Fruit fly (Drosophila melanogaster): ENCODE results near the gene CG4849.
A peak's percentile ranks its signal among the peaks of the same experiment; 100 is the strongest.

Gene CG4849

DNA sequence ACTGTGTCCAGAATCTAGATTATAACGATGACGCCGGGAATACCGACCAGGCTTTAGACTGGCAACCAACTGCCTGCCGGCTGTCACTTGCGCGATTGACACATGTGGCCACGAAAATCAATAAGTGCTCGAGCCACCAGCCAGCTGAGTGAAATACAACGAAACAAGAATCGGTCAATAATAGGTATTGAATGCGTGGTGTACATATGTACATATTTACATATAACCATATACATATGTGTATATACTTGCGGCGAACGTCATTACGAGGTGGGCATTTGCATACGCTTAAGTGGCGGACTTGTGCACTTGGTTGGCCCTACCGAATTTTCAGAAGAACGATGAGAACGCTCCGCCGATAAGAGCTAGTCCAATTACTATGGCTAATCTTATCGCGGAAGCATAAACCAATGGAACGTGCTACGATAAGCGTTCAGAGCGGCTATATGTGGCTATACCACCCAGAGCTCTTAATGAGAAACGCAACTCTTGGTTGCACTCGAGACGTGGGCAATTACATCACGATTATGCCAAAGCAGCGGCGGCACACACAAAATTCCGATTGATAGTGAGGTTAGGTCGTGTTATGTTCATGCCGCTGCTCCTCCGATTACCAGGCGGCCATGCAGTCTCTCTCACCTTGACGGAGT lies 16.5 kb upstream of the CG4849 start (continued):
- TF ChIP-seq ato (GFP tag; IDR thresholded peaks at IDR 0.05; ENCODE audit: partially characterized antibody) (no peak), Dref (GFP tag; IDR thresholded peaks at IDR 0.05) (no peak), bbx (GFP tag; IDR thresholded peaks at IDR 0.05; ENCODE audit: partially characterized antibody) (no peak), CG6175 (GFP tag; IDR thresholded peaks at IDR 0.05) (no peak), CG31388 (GFP tag; optimal IDR thresholded peaks at IDR 0.05) (no peak), CG10959 (GFP tag; IDR thresholded peaks at IDR 0.05) (no peak), Hmx (GFP tag; optimal IDR thresholded peaks at IDR 0.05) (no peak), Spps (tag; optimal IDR thresholded peaks at IDR 0.05) (no peak), gro (GFP tag; optimal IDR thresholded peaks at IDR 0.05) (no peak), lola (GFP tag; optimal IDR thresholded peaks at IDR 0.05) (peak in 1 of 3 experiments; percentile 10), CG2712 (tag; optimal IDR thresholded peaks at IDR 0.05) (no peak), CG2199 (GFP tag; IDR thresholded peaks at IDR 0.05) (no peak), wdn (GFP tag; IDR thresholded peaks at IDR 0.05) (no peak), chinmo (GFP tag; IDR thresholded peaks at IDR 0.05; ENCODE audit: partially characterized antibody) (0 out of 4 replicates have a peak, but pooled peaks have one; percentile 7), CG4820 (GFP tag; optimal IDR thresholded peaks at IDR 0.05) (no peak), CG13296 (GFP tag; optimal IDR thresholded peaks at IDR 0.05) (peak; percentile 44), Dip2 (GFP tag; IDR thresholded peaks at IDR 0.05) (no peak), twi (tag; optimal IDR thresholded peaks at IDR 0.05) (peak; percentile 87), CG12071 (GFP tag; optimal IDR thresholded peaks at IDR 0.05) (no peak), Stat92E (GFP tag; optimal IDR thresholded peaks at IDR 0.05) (no peak), CG15479 (GFP tag; optimal IDR thresholded peaks at IDR 0.05) (peak; percentile 55), Antp (GFP tag; optimal IDR thresholded peaks at IDR 0.05) (no peak), h (optimal IDR thresholded peaks at IDR 0.05) (no peak), CG4360 (GFP tag; IDR thresholded peaks at IDR 0.05) (peak; percentile 31; the same call in 1 of the 2 replicates), Deaf1 (tag; optimal IDR thresholded peaks at IDR 0.05) (no peak), CG15601 (tag; optimal IDR thresholded peaks at IDR 0.05) (peak; percentile 77), sens (GFP tag) (peak; percentile 47), stwl (tag; optimal IDR thresholded peaks at IDR 0.05) (no peak), PHDP (tag; optimal IDR thresholded peaks at IDR 0.05) (peak; percentile 41), CG11695 (GFP tag; IDR thresholded peaks at IDR 0.05) (no peak), Dfd (GFP tag; optimal IDR thresholded peaks at IDR 0.05) (no peak), ERR (GFP tag; optimal IDR thresholded peaks at IDR 0.05) (no peak), CG34376 (GFP tag; optimal IDR thresholded peaks at IDR 0.05) (peak; percentile 36), E2f2 (GFP tag; IDR thresholded peaks at IDR 0.05) (peak; percentile 11; the same call in 1 of the 2 replicates), vnd (GFP tag; IDR thresholded peaks at IDR 0.05; ENCODE audit: partially characterized antibody) (no peak), CG10274 (GFP tag; optimal IDR thresholded peaks at IDR 0.05) (no peak), seq (GFP tag; IDR thresholded peaks at IDR 0.05) (no peak), gt (GFP tag; IDR thresholded peaks at IDR 0.05) (no peak), CG18011 (GFP tag; optimal IDR thresholded peaks at IDR 0.05) (no peak), tin (GFP tag; optimal IDR thresholded peaks at IDR 0.05) (no peak), CG43689 (GFP tag; IDR thresholded peaks at IDR 0.05) (no peak), CG10366 (GFP tag; IDR thresholded peaks at IDR 0.05) (no peak; the same call in 1 of the 2 replicates), CG13424 (tag; optimal IDR thresholded peaks at IDR 0.05) (peak; percentile 2), CG4328 (GFP tag; optimal IDR thresholded peaks at IDR 0.05) (peak; percentile 45), Mes4 (GFP tag; optimal IDR thresholded peaks at IDR 0.05) (no peak), CG10462 (GFP tag; optimal IDR thresholded peaks at IDR 0.05) (no peak), tx (GFP tag; optimal IDR thresholded peaks at IDR 0.05) (no peak), pita (GFP tag; optimal IDR thresholded peaks at IDR 0.05) (no peak), sens-2 (GFP tag; IDR thresholded peaks at IDR 0.05) (0 out of 2 replicates have a peak, but pooled peaks have one; percentile 7), pros (GFP tag; optimal IDR thresholded peaks at IDR 0.05) (peak; percentile 13)
